Worm (Caenorhabditis elegans) whole organism, young adult: Measurements from ENCODE around the gene C45G9.14.

Experiments
- B0035.1 ChIP-seq: sonication (generic microtip); optimal IDR thresholded peaks from 2 replicates; lab custom pipeline; 2016; ENCODE audit warnings: missing genetic modification characterization, mild to moderate bottlenecking, missing compliant biosample characterization, missing genotype, missing genetic modification reagents
- B0261.1 ChIP-seq: sonication (generic microtip); optimal IDR thresholded peaks from 2 replicates; lab custom pipeline; 2016; ENCODE audit warnings: mild to moderate bottlenecking, missing genetic modification characterization, moderate library complexity, missing compliant biosample characterization
- C06A6.2 ChIP-seq: fragments of 200-800 bp; sonication (Bioruptor generic); conservative IDR thresholded peaks from 2 replicates; pipeline ENCODE4 v1.3.6; 2022; ENCODE audit warnings: missing genetic modification characterization, missing compliant biosample characterization
- F23B12.7 ChIP-seq: sonication (generic microtip); optimal IDR thresholded peaks from 2 replicates; lab custom pipeline; 2017; ENCODE audit warnings: missing genetic modification characterization, mild to moderate bottlenecking, missing compliant biosample characterization, antibody characterized with exemption, moderate library complexity; ENCODE audit not compliant: insufficient read depth
- F37B4.10 ChIP-seq: fragments of 200-800 bp; sonication (Bioruptor generic); IDR thresholded peaks from 2 replicates; pipeline ENCODE4 v1.3.6; 2022; ENCODE audit warnings: missing genetic modification characterization, missing compliant biosample characterization
- F39B2.1 ChIP-seq: fragments of 200-800 bp; sonication (Bioruptor generic); IDR thresholded peaks from 2 replicates; pipeline ENCODE4 v1.3.6; 2022; ENCODE audit warnings: missing genetic modification reagents, missing genetic modification characterization, missing compliant biosample characterization
- F52B5.7 ChIP-seq: sonication (generic microtip); optimal IDR thresholded peaks from 2 replicates; lab custom pipeline; 2016; ENCODE audit warnings: mild to moderate bottlenecking, missing genetic modification characterization, missing compliant biosample characterization
- F57C9.4 ChIP-seq: sonication (generic microtip); optimal IDR thresholded peaks from 2 replicates; lab custom pipeline; 2017; ENCODE audit warnings: mild to moderate bottlenecking, missing genetic modification characterization, missing compliant biosample characterization
- K11D2.4 ChIP-seq: fragments of 200-800 bp; sonication (Bioruptor generic); IDR thresholded peaks from 2 replicates; pipeline ENCODE4 v1.3.6; 2022; ENCODE audit warnings: missing genetic modification reagents, missing genetic modification characterization, missing compliant biosample characterization
- T07F8.4 ChIP-seq: sonication (generic microtip); optimal IDR thresholded peaks from 2 replicates; lab custom pipeline; 2016; ENCODE audit warnings: mild to moderate bottlenecking, missing genetic modification characterization, moderate library complexity, missing compliant biosample characterization
- Y79H2A.3 ChIP-seq: fragments of 200-800 bp; sonication (Bioruptor generic); conservative IDR thresholded peaks from 2 replicates; pipeline ENCODE4 v1.3.6; 2022; ENCODE audit warnings: missing genetic modification reagents, missing genetic modification characterization, missing compliant biosample characterization
- Y95B8A.8 ChIP-seq: fragments of 200-800 bp; sonication (Bioruptor generic); IDR thresholded peaks from 2 replicates; pipeline ENCODE4 v1.3.6; 2022; ENCODE audit warnings: missing genetic modification reagents, missing genetic modification characterization, missing compliant biosample characterization
- atf-7 ChIP-seq: sonication (generic microtip); optimal IDR thresholded peaks from 2 replicates; lab custom pipeline; 2017; ENCODE audit warnings: mild to moderate bottlenecking, missing genetic modification characterization, missing compliant biosample characterization
- attf-3 ChIP-seq: fragments of 200-800 bp; sonication (Bioruptor generic); conservative IDR thresholded peaks from 2 replicates; pipeline ENCODE4 v1.3.6; 2022; ENCODE audit warnings: missing genetic modification reagents, missing genetic modification characterization, missing compliant biosample characterization
- bed-2 ChIP-seq: fragments of 200-800 bp; sonication (Bioruptor generic); IDR thresholded peaks from 2 replicates; pipeline ENCODE4 v1.3.6; 2022; ENCODE audit warnings: missing genetic modification reagents, missing genetic modification characterization, missing compliant biosample characterization
- cebp-1 ChIP-seq, 2 experiments: fragments of 200-800 bp in 1 of 2; sonication (Bioruptor generic) in 1 of 2; sonication (generic microtip) in 1 of 2; IDR thresholded peaks in 1 of 2; optimal IDR thresholded peaks in 1 of 2; 2 replicates each; pipeline versions ENCODE4 v1.3.6 to Lab custom; 2017 to 2022; ENCODE audit warnings: missing compliant biosample characterization in 2 of 2, missing genetic modification characterization in 2 of 2, mild to moderate bottlenecking in 1 of 2, missing genetic modification reagents in 1 of 2, moderate library complexity in 1 of 2
- ceh-27 ChIP-seq: fragments of 200-800 bp; sonication (Bioruptor generic); optimal IDR thresholded peaks from 2 replicates; lab custom pipeline; 2018; ENCODE audit warnings: mild to moderate bottlenecking, missing genetic modification characterization, moderate library complexity, missing compliant biosample characterization
- dox-1 ChIP-seq: fragments of 200-800 bp; sonication (Bioruptor generic); IDR thresholded peaks from 2 replicates; pipeline ENCODE4 v1.3.6; 2022; ENCODE audit warnings: missing genetic modification reagents, missing genetic modification characterization, missing compliant biosample characterization
- efl-1 ChIP-seq: fragments of 150-350 bp; optimal IDR thresholded peaks from 2 replicates; lab custom pipeline; 2014; ENCODE audit warnings: missing biosample characterization, missing genetic modification reagents, missing genetic modification characterization
- egrh-3 ChIP-seq: fragments of 200-800 bp; sonication (Bioruptor generic); IDR thresholded peaks from 2 replicates; pipeline ENCODE4 v1.3.6; 2022; ENCODE audit warnings: missing genetic modification reagents, missing genetic modification characterization, missing compliant biosample characterization
- ets-4 ChIP-seq: fragments of 200-800 bp; sonication (Bioruptor generic); optimal IDR thresholded peaks from 2 replicates; lab custom pipeline; 2018; ENCODE audit warnings: mild to moderate bottlenecking, missing genetic modification characterization, missing compliant biosample characterization
- hlh-12 ChIP-seq: sonication (generic microtip); optimal IDR thresholded peaks from 2 replicates; lab custom pipeline; 2016; ENCODE audit warnings: missing genetic modification characterization, missing compliant biosample characterization
- hmg-1.2 ChIP-seq: fragments of 200-800 bp; sonication (Bioruptor generic); IDR thresholded peaks from 2 replicates; pipeline ENCODE4 v1.3.6; 2022; ENCODE audit warnings: missing genetic modification reagents, missing genetic modification characterization, missing compliant biosample characterization
- lag-1 ChIP-seq: fragments of 200-800 bp; sonication (Bioruptor generic); IDR thresholded peaks from 2 replicates; pipeline ENCODE4 v1.3.6; 2022; ENCODE audit warnings: missing genetic modification reagents, missing genetic modification characterization, missing compliant biosample characterization
- let-607 ChIP-seq, 2 experiments: fragments of 200-800 bp in 1 of 2; sonication (Bioruptor generic) in 1 of 2; sonication (generic microtip) in 1 of 2; optimal IDR thresholded peaks; 2 replicates each; lab custom pipeline; 2016 to 2018; ENCODE audit warnings: mild to moderate bottlenecking in 2 of 2, missing compliant biosample characterization in 2 of 2, missing genetic modification characterization in 2 of 2, moderate library complexity in 2 of 2, missing genotype in 1 of 2
- lin-35 ChIP-seq, 3 experiments: fragments of 150-350 bp in 2 of 3; sonication (generic microtip) in 1 of 3; optimal IDR thresholded peaks; 2 replicates each; lab custom pipeline; 2014 to 2018; ENCODE audit warnings: missing biosample characterization in 3 of 3, missing genetic modification characterization in 3 of 3, missing genetic modification reagents in 3 of 3
- lin-40 ChIP-seq: sonication (generic microtip); optimal IDR thresholded peaks from 2 replicates; lab custom pipeline; 2016; ENCODE audit warnings: missing genetic modification characterization, mild to moderate bottlenecking, missing compliant biosample characterization, missing genotype, missing genetic modification reagents
- lsy-27 ChIP-seq: sonication (generic microtip); optimal IDR thresholded peaks from 2 replicates; lab custom pipeline; 2017; ENCODE audit warnings: missing genetic modification characterization, mild to moderate bottlenecking, missing compliant biosample characterization, antibody characterized with exemption, missing genotype, borderline replicate concordance; ENCODE audit not compliant: insufficient read depth
- madf-6 ChIP-seq: fragments of 200-800 bp; sonication (Bioruptor generic); IDR thresholded peaks from 2 replicates; pipeline ENCODE4 v1.3.6; 2022; ENCODE audit warnings: missing genetic modification reagents, missing genetic modification characterization, missing compliant biosample characterization
- mel-28 ChIP-seq: sonication (generic microtip); optimal IDR thresholded peaks from 2 replicates; lab custom pipeline; 2016; ENCODE audit warnings: borderline replicate concordance, mild to moderate bottlenecking, missing genetic modification characterization, missing compliant biosample characterization
- nfya-2 ChIP-seq: fragments of 200-800 bp; sonication (Bioruptor generic); IDR thresholded peaks from 2 replicates; pipeline ENCODE4 v1.3.6; 2022; ENCODE audit warnings: missing genetic modification reagents, missing genetic modification characterization, missing compliant biosample characterization
- nhr-90 ChIP-seq: sonication (generic microtip); optimal IDR thresholded peaks from 2 replicates; lab custom pipeline; 2016; ENCODE audit warnings: missing genotype, mild to moderate bottlenecking, missing genetic modification characterization, missing compliant biosample characterization
- pbrm-1 ChIP-seq: fragments of 200-800 bp; sonication (Bioruptor generic); IDR thresholded peaks from 2 replicates; pipeline ENCODE4 v1.3.6; 2022; ENCODE audit warnings: missing genetic modification reagents, missing genetic modification characterization, missing compliant biosample characterization
- rcor-1 ChIP-seq: fragments of 200-800 bp; sonication (Bioruptor generic); IDR thresholded peaks from 2 replicates; pipeline ENCODE4 v1.3.6; 2022; ENCODE audit warnings: missing genetic modification reagents, missing genetic modification characterization, missing compliant biosample characterization
- rpc-1 ChIP-seq, 2 experiments: fragments of 150-350 bp in 1 of 2; sonication (generic microtip) in 1 of 2; optimal IDR thresholded peaks; 2 replicates each; lab custom pipeline; 2014 to 2018; ENCODE audit warnings: missing biosample characterization in 1 of 2, missing genetic modification characterization in 1 of 2, missing genetic modification reagents in 1 of 2, missing genotype in 1 of 2
- sdz-38 ChIP-seq: sonication (generic microtip); optimal IDR thresholded peaks from 2 replicates; lab custom pipeline; 2016; ENCODE audit warnings: missing genotype, missing genetic modification characterization, missing compliant biosample characterization
- snpc-1.3 ChIP-seq: sonication (generic microtip); optimal IDR thresholded peaks from 2 replicates; lab custom pipeline; 2017; ENCODE audit warnings: missing genetic modification characterization, mild to moderate bottlenecking, missing compliant biosample characterization, antibody characterized with exemption, moderate library complexity, missing genotype, missing genetic modification reagents; ENCODE audit not compliant: insufficient read depth
- snpc-3.4 ChIP-seq: sonication (generic microtip); optimal IDR thresholded peaks from 2 replicates; lab custom pipeline; 2017; ENCODE audit warnings: missing genetic modification characterization, mild to moderate bottlenecking, missing compliant biosample characterization, antibody characterized with exemption, moderate library complexity, missing genotype, missing genetic modification reagents
- somi-1 ChIP-seq: fragments of 200-800 bp; sonication (Bioruptor generic); optimal IDR thresholded peaks from 2 replicates; lab custom pipeline; 2018; ENCODE audit warnings: mild to moderate bottlenecking, missing genetic modification characterization, missing compliant biosample characterization
- sptf-2 ChIP-seq: fragments of 200-800 bp; sonication (Bioruptor generic); optimal IDR thresholded peaks from 2 replicates; lab custom pipeline; 2018; ENCODE audit warnings: mild to moderate bottlenecking, missing genetic modification characterization, missing compliant biosample characterization
- tbp1 ChIP-seq: fragments of 200-800 bp; sonication (Bioruptor generic); optimal IDR thresholded peaks from 2 replicates; lab custom pipeline; 2018; ENCODE audit warnings: mild to moderate bottlenecking, missing genetic modification characterization, missing compliant biosample characterization
- tbx-9 ChIP-seq: sonication (generic microtip); optimal IDR thresholded peaks from 2 replicates; lab custom pipeline; 2016; ENCODE audit warnings: borderline replicate concordance, missing genetic modification characterization, inconsistent platforms, missing compliant biosample characterization
- ztf-18 ChIP-seq: sonication (generic microtip); optimal IDR thresholded peaks from 2 replicates; lab custom pipeline; 2016; ENCODE audit warnings: missing genotype, mild to moderate bottlenecking, missing genetic modification characterization, missing compliant biosample characterization
- ztf-22 ChIP-seq: fragments of 200-800 bp; sonication (Bioruptor generic); optimal IDR thresholded peaks from 2 replicates; lab custom pipeline; 2018; ENCODE audit warnings: mild to moderate bottlenecking, missing genetic modification characterization, moderate library complexity, missing compliant biosample characterization
- ztf-3 ChIP-seq: fragments of 200-800 bp; sonication (Bioruptor generic); optimal IDR thresholded peaks from 2 replicates; lab custom pipeline; 2018; ENCODE audit warnings: mild to moderate bottlenecking, missing genetic modification characterization, missing compliant biosample characterization

Gene C45G9.14

DNA sequence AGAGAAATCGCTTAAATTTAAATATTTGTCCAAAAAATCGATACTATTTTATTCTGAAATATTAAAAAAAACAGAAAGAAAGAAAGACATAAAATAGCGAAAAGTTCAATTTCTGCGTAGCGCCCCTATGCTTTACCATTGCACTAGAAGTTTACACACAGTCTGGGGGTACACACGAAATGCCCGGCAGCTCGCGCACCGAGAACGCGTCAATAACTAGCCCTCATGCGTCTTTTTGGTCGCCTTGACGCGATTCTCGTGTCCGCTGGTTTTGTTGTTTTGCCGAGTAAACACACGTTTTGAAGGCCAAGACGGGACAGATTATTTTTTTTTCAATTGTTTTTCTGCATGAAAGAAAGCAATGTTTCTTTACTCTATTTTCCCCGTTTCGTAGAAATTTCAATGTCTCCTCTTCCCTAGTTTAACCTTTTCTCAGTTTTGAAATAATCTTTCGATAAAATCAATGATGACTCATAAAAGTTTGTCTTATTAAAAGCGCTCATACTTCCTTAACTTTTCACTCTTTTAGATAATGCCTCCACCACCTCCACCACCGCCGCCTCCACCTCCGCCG, 26.6 kb upstream of the C45G9.14 start, which contains the start of gene wip-1 (continued):
- TF ChIP-seq lag-1 (GFP tag; lab: Robert Waterston, UW): no peak
- TF ChIP-seq sdz-38 (tag; lab: Kevin White, UChicago): no peak
- peak; percentile 83 for TF ChIP-seq Y79H2A.3 (GFP tag; lab: Robert Waterston, UW)
- TF ChIP-seq hmg-1.2: peak; percentile 98
- peak; percentile 90 for TF ChIP-seq cebp-1 (GFP tag; IDR thresholded peaks at IDR 0.05; lab: Robert Waterston, UW)
- peak; percentile 97 for TF ChIP-seq cebp-1 (tag; optimal IDR thresholded peaks at IDR 0.05; lab: Kevin White, UChicago)
- peak; percentile 94 for TF ChIP-seq K11D2.4 (GFP tag; lab: Robert Waterston, UW)
- TF ChIP-seq attf-3: peak; percentile 82
- peak; percentile 56; the same call in 1 of the 2 replicates for TF ChIP-seq bed-2
- TF ChIP-seq lin-35 (GFP tag; optimal IDR thresholded peaks at IDR 0.05; lab: Kevin White, UChicago): peak; percentile 58 to 97 (median 82)
- TF ChIP-seq hlh-12: no peak
- peak; percentile 91 for TF ChIP-seq ztf-22 (GFP tag; lab: Kevin White, UChicago)
- peak; percentile 98 for TF ChIP-seq Y95B8A.8 (GFP tag; lab: Robert Waterston, UW)
- peak; percentile 94 for TF ChIP-seq somi-1 (GFP tag; lab: Kevin White, UChicago)
- peak; percentile 98 for TF ChIP-seq F23B12.7 (tag; lab: Kevin White, UChicago)
- peak; percentile 34 for TF ChIP-seq B0261.1 (tag; lab: Kevin White, UChicago)
- TF ChIP-seq F52B5.7: peak; percentile 67
- peak; percentile 73 for TF ChIP-seq ztf-3
- TF ChIP-seq sptf-2 (GFP tag; lab: Kevin White, UChicago): peak; percentile 91
- peak; percentile 92 for TF ChIP-seq atf-7 (tag; lab: Kevin White, UChicago)
- TF ChIP-seq tbx-9: no peak
- TF ChIP-seq ztf-18 (tag; lab: Kevin White, UChicago): peak; percentile 100
- TF ChIP-seq egrh-3 (GFP tag; lab: Robert Waterston, UW): peak; percentile 64
- peak; percentile 89 for TF ChIP-seq B0035.1 (tag; lab: Kevin White, UChicago)
- TF ChIP-seq ceh-27 (GFP tag; lab: Kevin White, UChicago): peak; percentile 99
- TF ChIP-seq nhr-90 (tag; lab: Kevin White, UChicago): peak; percentile 92
- 0 out of 2 replicates have a peak, but pooled peaks have one; percentile 87 for TF ChIP-seq F37B4.10 (GFP tag; lab: Robert Waterston, UW)
- TF ChIP-seq snpc-3.4 (tag; lab: Kevin White, UChicago): peak; percentile 96
- peak; percentile 43 for TF ChIP-seq mel-28 (tag; lab: Kevin White, UChicago)
- peak; percentile 97 for TF ChIP-seq madf-6 (GFP tag; lab: Robert Waterston, UW)
- TF ChIP-seq nfya-2 (GFP tag; lab: Robert Waterston, UW): no peak
- peak; percentile 96 for TF ChIP-seq snpc-1.3 (tag; lab: Kevin White, UChicago)
- TF ChIP-seq pbrm-1: peak; percentile 99
- TF ChIP-seq C06A6.2: peak; percentile 93
- peak; percentile 85 to 94 for TF ChIP-seq let-607 (tag; optimal IDR thresholded peaks at IDR 0.05; lab: Kevin White, UChicago)
- peak; percentile 79 for TF ChIP-seq efl-1 (GFP tag; lab: Kevin White, UChicago)
- TF ChIP-seq tbp1 (GFP tag; lab: Kevin White, UChicago): peak; percentile 79
- peak; percentile 3 for TF ChIP-seq rpc-1 (optimal IDR thresholded peaks at IDR 0.05; lab: Kevin White, UChicago)
- peak; percentile 6 for TF ChIP-seq rpc-1 (tag; optimal IDR thresholded peaks at IDR 0.05; lab: Kevin White, UChicago)
- peak; percentile 88 for TF ChIP-seq T07F8.4 (tag; lab: Kevin White, UChicago)
- TF ChIP-seq F57C9.4 (tag; lab: Kevin White, UChicago): no peak
- TF ChIP-seq rcor-1 (GFP tag; lab: Robert Waterston, UW): peak; percentile 98
- TF ChIP-seq F39B2.1 (GFP tag; lab: Robert Waterston, UW): peak; percentile 93
- TF ChIP-seq ets-4 (GFP tag; lab: Kevin White, UChicago): peak; percentile 97
- TF ChIP-seq dox-1 (GFP tag; lab: Robert Waterston, UW): peak; percentile 99
- peak; percentile 98 for TF ChIP-seq lin-40 (tag; lab: Kevin White, UChicago)
- TF ChIP-seq lsy-27 (tag; lab: Kevin White, UChicago): peak; percentile 81
